Worm (Caenorhabditis elegans) whole organism, L4 larva: ENCODE data around the gene nlp-31.

ENCODE experiments used
- D1046.2 ChIP-seq: fragments of 200-800 bp; sonication (Bioruptor generic); IDR thresholded peaks from 2 replicates; pipeline ENCODE4 v1.3.6; 2022; ENCODE audit warnings: missing genetic modification characterization, missing compliant biosample characterization
- F10B5.3 ChIP-seq: sonication (generic microtip); optimal IDR thresholded peaks from 2 replicates; lab custom pipeline; 2016; ENCODE audit warnings: mild to moderate bottlenecking, missing genetic modification characterization, missing compliant biosample characterization
- F26F4.8 ChIP-seq: fragments of 200-800 bp; sonication (Bioruptor generic); conservative IDR thresholded peaks from 2 replicates; pipeline ENCODE4 v1.3.6; 2022; ENCODE audit warnings: missing genetic modification characterization, missing compliant biosample characterization
- R02D3.7 ChIP-seq: fragments of 150-350 bp; sonication (generic microtip); optimal IDR thresholded peaks from 3 replicates; lab custom pipeline; 2014; ENCODE audit warnings: missing biosample characterization, missing genetic modification characterization
- T20F7.1 ChIP-seq: fragments of 200-800 bp; sonication (Bioruptor generic); optimal IDR thresholded peaks from 2 replicates; lab custom pipeline; 2018; ENCODE audit warnings: mild to moderate bottlenecking, missing genetic modification characterization, missing compliant biosample characterization
- Y48G9A.11 ChIP-seq: fragments of 200-800 bp; sonication (Bioruptor generic); IDR thresholded peaks from 2 replicates; pipeline ENCODE4 v1.3.6; 2022; ENCODE audit warnings: missing genetic modification reagents, missing genetic modification characterization, missing compliant biosample characterization
- ZK337.2 ChIP-seq: fragments of 200-800 bp; sonication (Bioruptor generic); IDR thresholded peaks from 2 replicates; pipeline ENCODE4 v1.3.6; 2022; ENCODE audit warnings: missing genetic modification reagents, missing genetic modification characterization, missing compliant biosample characterization
- aha-1 ChIP-seq: fragments of 150-350 bp; peaks from one replicate; lab custom pipeline; 2014; ENCODE audit warnings: missing biosample characterization, missing genetic modification characterization
- ceh-20 ChIP-seq: fragments of 200-800 bp; sonication (Bioruptor generic); IDR thresholded peaks from 2 replicates; pipeline ENCODE4 v1.3.6; 2022; ENCODE audit warnings: missing genetic modification reagents, missing genetic modification characterization, missing compliant biosample characterization
- ceh-44 ChIP-seq: fragments of 200-800 bp; sonication (Bioruptor generic); IDR thresholded peaks from 2 replicates; pipeline ENCODE4 v1.3.6; 2022; ENCODE audit warnings: missing genetic modification reagents, missing genetic modification characterization, missing compliant biosample characterization
- ctbp-1 ChIP-seq: fragments of 200-800 bp; sonication (Bioruptor generic); IDR thresholded peaks from 2 replicates; pipeline ENCODE4 v1.3.6; 2022; ENCODE audit warnings: missing genetic modification reagents, missing genetic modification characterization, missing compliant biosample characterization
- daf-19 ChIP-seq: fragments of 200-800 bp; sonication (Bioruptor generic); conservative IDR thresholded peaks from 2 replicates; pipeline ENCODE4 v1.3.6; 2022; ENCODE audit warnings: missing genetic modification characterization, missing compliant biosample characterization
- dmd-9 ChIP-seq: fragments of 200-800 bp; sonication (Bioruptor generic); IDR thresholded peaks from 2 replicates; pipeline ENCODE4 v1.3.6; 2022; ENCODE audit warnings: missing genetic modification reagents, missing genetic modification characterization, missing compliant biosample characterization
- duxl-1 ChIP-seq: sonication (generic microtip); optimal IDR thresholded peaks from 2 replicates; lab custom pipeline; 2016; ENCODE audit warnings: mild to moderate bottlenecking, missing genetic modification characterization, moderate library complexity, missing compliant biosample characterization; ENCODE audit not compliant: poor library complexity
- hlh-11 ChIP-seq: fragments of 200-800 bp; sonication (Bioruptor generic); optimal IDR thresholded peaks from 2 replicates; lab custom pipeline; 2018; ENCODE audit warnings: mild to moderate bottlenecking, missing genetic modification characterization, missing compliant biosample characterization
- hlh-30 ChIP-seq: sonication (generic microtip); optimal IDR thresholded peaks from 2 replicates; lab custom pipeline; 2017; ENCODE audit warnings: antibody characterized with exemption, mild to moderate bottlenecking, missing genetic modification characterization, missing compliant biosample characterization; ENCODE audit not compliant: insufficient read depth
- jun-1 ChIP-seq: fragments of 150-350 bp; optimal IDR thresholded peaks from 2 replicates; lab custom pipeline; 2014; ENCODE audit warnings: missing biosample characterization, missing genetic modification reagents, missing genetic modification characterization
- lin-15B ChIP-seq: fragments of 150-350 bp; sonication (generic microtip); optimal IDR thresholded peaks from 3 replicates; lab custom pipeline; 2014; ENCODE audit warnings: missing biosample characterization, missing genetic modification characterization
- madf-5 ChIP-seq, 2 experiments: fragments of 200-800 bp; sonication (Bioruptor generic); IDR thresholded peaks; 2 replicates each; pipeline ENCODE4 v1.3.6; 2022; ENCODE audit warnings: missing compliant biosample characterization in 2 of 2, missing genetic modification characterization in 2 of 2
- mdt-29 ChIP-seq: fragments of 200-800 bp; sonication (Bioruptor generic); IDR thresholded peaks from 2 replicates; pipeline ENCODE4 v1.3.6; 2022; ENCODE audit warnings: missing genetic modification reagents, missing genetic modification characterization, missing compliant biosample characterization
- mep-1 ChIP-seq: fragments of 150-350 bp; sonication (generic microtip); optimal IDR thresholded peaks from 3 replicates; lab custom pipeline; 2014; ENCODE audit warnings: missing biosample characterization, missing genetic modification characterization
- mes-2 ChIP-seq: sonication (generic microtip); optimal IDR thresholded peaks from 2 replicates; lab custom pipeline; 2016; ENCODE audit warnings: missing genotype, mild to moderate bottlenecking, missing genetic modification characterization, missing compliant biosample characterization; ENCODE audit not compliant: poor library complexity, severe bottlenecking
- nhr-10 ChIP-seq: fragments of 150-350 bp; optimal IDR thresholded peaks from 2 replicates; lab custom pipeline; 2014; ENCODE audit warnings: missing biosample characterization, missing genetic modification characterization
- nhr-102 ChIP-seq: sonication (generic microtip); optimal IDR thresholded peaks from 2 replicates; lab custom pipeline; 2016; ENCODE audit warnings: mild to moderate bottlenecking, missing genetic modification characterization, moderate library complexity, missing compliant biosample characterization
- nhr-111 ChIP-seq: fragments of 200-800 bp; sonication (Bioruptor generic); optimal IDR thresholded peaks from 2 replicates; lab custom pipeline; 2018; ENCODE audit warnings: mild to moderate bottlenecking, missing genetic modification characterization, missing compliant biosample characterization
- nhr-237 ChIP-seq: sonication (generic microtip); optimal IDR thresholded peaks from 2 replicates; lab custom pipeline; 2017; ENCODE audit warnings: missing biosample characterization, missing genetic modification characterization
- nhr-48 ChIP-seq: sonication (generic microtip); optimal IDR thresholded peaks from 2 replicates; lab custom pipeline; 2016; ENCODE audit warnings: mild to moderate bottlenecking, missing genetic modification characterization, missing compliant biosample characterization
- php-3 ChIP-seq: fragments of 200-800 bp; sonication (Bioruptor generic); IDR thresholded peaks from 2 replicates; pipeline ENCODE4 v1.3.6; 2022; ENCODE audit warnings: missing genetic modification reagents, missing genetic modification characterization, missing compliant biosample characterization
- set-16 ChIP-seq: fragments of 200-800 bp; sonication (Bioruptor generic); IDR thresholded peaks from 2 replicates; pipeline ENCODE4 v1.3.6; 2022; ENCODE audit warnings: missing genetic modification reagents, missing genetic modification characterization, missing compliant biosample characterization
- snpc-1.2 ChIP-seq: fragments of 200-800 bp; sonication (Bioruptor generic); IDR thresholded peaks from 2 replicates; pipeline ENCODE4 v1.3.6; 2022; ENCODE audit warnings: missing genetic modification reagents, missing genetic modification characterization, missing compliant biosample characterization
- snpc-4 ChIP-seq: fragments of 150-350 bp; optimal IDR thresholded peaks from 2 replicates; lab custom pipeline; 2014; ENCODE audit warnings: missing biosample characterization, missing genetic modification characterization
- tag-97 ChIP-seq: fragments of 200-800 bp; sonication (Bioruptor generic); IDR thresholded peaks from 2 replicates; pipeline ENCODE4 v1.3.6; 2022; ENCODE audit warnings: missing genetic modification characterization, missing compliant biosample characterization
- unc-130 ChIP-seq: sonication (generic microtip); optimal IDR thresholded peaks from 2 replicates; lab custom pipeline; 2016; ENCODE audit warnings: missing genetic modification reagents, missing genetic modification characterization, missing compliant biosample characterization
- unc-39 ChIP-seq: sonication (generic microtip); optimal IDR thresholded peaks from 2 replicates; lab custom pipeline; 2017; ENCODE audit warnings: missing biosample characterization, missing genetic modification characterization
- zag-1 ChIP-seq: fragments of 150-350 bp; optimal IDR thresholded peaks from 2 replicates; lab custom pipeline; 2014; ENCODE audit warnings: missing biosample characterization, missing genetic modification characterization
- zfp-2 ChIP-seq: sonication (generic microtip); optimal IDR thresholded peaks from 2 replicates; lab custom pipeline; 2016; ENCODE audit warnings: mild to moderate bottlenecking, missing genetic modification characterization, missing compliant biosample characterization
- ztf-7 ChIP-seq: fragments of 150-350 bp; optimal IDR thresholded peaks from 2 replicates; lab custom pipeline; 2014; ENCODE audit warnings: missing biosample characterization, missing genetic modification characterization

Gene nlp-31

DNA sequence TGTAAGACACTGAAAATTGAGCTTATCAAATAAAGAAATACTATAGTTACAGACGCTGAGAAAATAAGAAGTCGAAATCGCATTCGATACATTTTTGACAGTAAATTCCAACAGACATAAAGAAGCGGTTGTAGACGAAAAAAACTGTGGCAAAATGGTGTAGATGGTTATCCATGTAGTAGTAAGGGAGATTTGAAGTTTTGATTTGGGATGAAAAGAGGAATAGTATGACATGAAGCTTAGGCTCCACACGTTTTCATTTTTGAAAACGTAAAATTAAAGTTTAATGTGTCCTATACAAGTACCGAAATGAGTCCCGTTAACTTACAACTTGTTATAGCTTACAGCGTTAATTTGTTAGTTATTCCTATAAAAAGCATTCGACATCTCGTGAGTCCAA is 14.2 kb downstream of the nlp-31 start, which contains the start of gene K09D9.9:
K09D9.9 (minus strand) TSS at position 101 of the 400 bp plus-strand sequence.
- TF ChIP-seq mdt-29 (GFP tag; lab: Robert Waterston, UW) (no peak), nhr-48 (tag; lab: Kevin White, UChicago) (no peak), nhr-111 (no peak), nhr-237 (tag; lab: Kevin White, UChicago) (no peak), F26F4.8 (GFP tag; lab: Robert Waterston, UW) (no peak), mep-1 (tag; lab: Kevin White, UChicago) (no peak), snpc-4 (tag; lab: Kevin White, UChicago) (no peak), mes-2 (tag; lab: Kevin White, UChicago) (no peak), lin-15B (no peak), nhr-102 (tag; lab: Kevin White, UChicago) (no peak)

DNA sequence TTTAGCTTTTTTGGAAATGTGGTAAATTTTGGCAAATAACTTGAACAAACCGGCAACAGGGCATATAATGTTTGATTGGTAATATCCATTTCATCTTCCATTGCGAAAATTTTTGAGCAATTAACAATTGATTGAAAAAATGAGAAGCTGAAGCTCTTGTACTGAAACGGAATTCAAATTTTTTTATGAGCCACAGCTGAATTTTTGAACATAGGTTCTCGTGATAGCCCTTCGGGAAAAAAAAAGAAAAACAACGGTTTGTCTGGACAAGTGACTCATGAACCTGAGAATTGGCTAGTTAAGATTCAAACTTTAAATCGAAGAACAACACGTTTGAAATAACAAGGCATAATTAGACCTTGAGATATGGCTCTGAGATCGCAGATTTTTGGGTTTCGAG is 16.0 kb downstream of the nlp-31 start, which contains the start of gene srx-62:
srx-62 (minus strand) TSS at position 101 of the 400 bp plus-strand sequence.
- TF ChIP-seq F10B5.3 (tag; lab: Kevin White, UChicago) (no peak), hlh-30 (tag; lab: Kevin White, UChicago) (no peak), daf-19 (GFP tag; lab: Robert Waterston, UW) (no peak), hlh-11 (no peak), dmd-9 (GFP tag; lab: Robert Waterston, UW) (no peak), ctbp-1 (GFP tag; lab: Robert Waterston, UW) (no peak), ceh-44 (GFP tag; lab: Robert Waterston, UW) (no peak), R02D3.7 (no peak), mep-1 (tag; lab: Kevin White, UChicago) (no peak), ceh-20 (GFP tag; lab: Robert Waterston, UW) (no peak), jun-1 (tag; lab: Kevin White, UChicago) (no peak), nhr-48 (tag; lab: Kevin White, UChicago) (no peak), unc-130 (no peak), mes-2 (tag; lab: Kevin White, UChicago) (no peak), tag-97 (GFP tag; lab: Robert Waterston, UW) (no peak), zfp-2 (tag; lab: Kevin White, UChicago) (no peak), php-3 (GFP tag; lab: Robert Waterston, UW) (no peak), duxl-1 (tag; lab: Kevin White, UChicago) (no peak), T20F7.1 (GFP tag; lab: Kevin White, UChicago) (no peak)

DNA sequence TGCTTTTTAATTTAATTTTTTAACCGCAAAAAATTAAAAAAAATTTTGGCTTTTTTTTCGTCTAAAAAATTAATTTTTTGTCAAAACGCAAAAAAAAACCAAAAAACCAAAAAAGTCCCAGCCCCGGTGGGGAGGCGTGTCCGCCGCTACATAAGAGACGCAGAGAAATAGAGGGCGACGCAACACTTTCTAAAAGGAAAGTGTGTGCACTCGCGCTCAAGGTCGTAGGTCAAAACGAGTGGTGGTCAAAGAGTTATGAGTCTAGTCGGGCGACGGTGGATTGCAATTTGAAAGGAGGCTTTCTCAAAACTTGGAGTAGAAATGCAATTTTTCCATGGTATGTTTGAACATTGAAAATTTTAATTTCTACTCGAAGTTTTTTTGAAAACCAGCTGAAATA is 24.7 kb downstream of the nlp-31 start:
- TF ChIP-seq snpc-1.2 (no peak), zfp-2 (tag; lab: Kevin White, UChicago) (no peak), lin-15B (no peak), set-16 (GFP tag; lab: Robert Waterston, UW) (no peak), ZK337.2 (no peak), madf-5 (GFP tag; IDR thresholded peaks at IDR 0.05; lab: Robert Waterston, UW) (no peak), ztf-7 (tag; lab: Kevin White, UChicago) (no peak), nhr-10 (no peak), D1046.2 (GFP tag; lab: Robert Waterston, UW) (no peak), Y48G9A.11 (GFP tag; lab: Robert Waterston, UW) (no peak), mes-2 (tag; lab: Kevin White, UChicago) (no peak), unc-39 (tag; lab: Kevin White, UChicago) (no peak)

DNA sequence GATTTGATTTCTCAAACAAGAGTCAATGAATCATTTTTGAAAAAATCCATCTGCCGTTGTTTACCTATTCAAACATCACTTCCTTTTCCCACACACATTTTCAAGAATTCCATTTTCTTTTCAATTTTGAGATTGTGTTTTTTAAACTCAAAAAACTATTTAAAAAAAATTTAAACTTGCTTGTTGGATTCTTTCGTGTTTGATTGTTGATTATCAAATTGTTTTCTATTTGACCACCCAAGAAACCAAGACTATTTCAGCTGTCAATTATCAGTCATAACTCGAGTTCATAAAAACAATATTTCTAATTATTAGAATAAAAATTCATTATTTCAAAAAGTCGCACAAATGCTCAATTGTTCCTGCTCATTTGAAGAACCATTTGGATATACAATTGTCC is 25.4 kb downstream of the nlp-31 start, which contains the start of gene srh-8:
srh-8 (plus strand) TSS at position 301 of the 400 bp plus-strand sequence.
- TF ChIP-seq aha-1 (tag; lab: Kevin White, UChicago) (peak; percentile 25), zag-1 (tag; lab: Kevin White, UChicago) (no peak)
